Fruit fly (Drosophila melanogaster) whole organism, embryonic: ENCODE data around the gene CG32588.

Experiments
- CG10267 ChIP-seq: fragments of 200-800 bp; sonication (Bioruptor generic); optimal IDR thresholded peaks from 2 replicates; lab custom pipeline; 2018; ENCODE audit warnings: missing biosample characterization, mild to moderate bottlenecking, missing genetic modification characterization, moderate library complexity
- CG12219 ChIP-seq: fragments of 200-800 bp; sonication (Bioruptor generic); optimal IDR thresholded peaks from 3 replicates; lab custom pipeline; 2018; ENCODE audit warnings: missing biosample characterization, mild to moderate bottlenecking, missing genetic modification characterization
- CG12942 ChIP-seq: fragments of 200-800 bp; sonication (Bioruptor generic); optimal IDR thresholded peaks from 3 replicates; lab custom pipeline; 2016; ENCODE audit warnings: missing biosample characterization, missing genetic modification characterization
- CG13775 ChIP-seq: fragments of 200-800 bp; sonication (Bioruptor generic); optimal IDR thresholded peaks from 3 replicates; lab custom pipeline; 2017; ENCODE audit warnings: missing biosample characterization, mild to moderate bottlenecking, missing genetic modification characterization
- CG13894 ChIP-seq: fragments of 200-800 bp; sonication (Bioruptor generic); optimal IDR thresholded peaks from 3 replicates; lab custom pipeline; 2018; ENCODE audit warnings: missing biosample characterization, mild to moderate bottlenecking, missing genetic modification characterization, moderate library complexity
- CG14441 ChIP-seq: fragments of 200-800 bp; sonication (Bioruptor generic); IDR thresholded peaks from 2 replicates; pipeline ENCODE4 v1.3.6; 2022; ENCODE audit warnings: missing biosample characterization, missing genetic modification characterization
- CG14860 ChIP-seq: fragments of 200-800 bp; sonication (Bioruptor generic); IDR thresholded peaks from 3 replicates; pipeline ENCODE4 v1.3.6; 2022; ENCODE audit warnings: missing biosample characterization, missing genetic modification characterization; ENCODE audit not compliant: partially characterized antibody
- CG15011 ChIP-seq: fragments of 200-800 bp; sonication (Bioruptor generic); optimal IDR thresholded peaks from 3 replicates; lab custom pipeline; 2018; ENCODE audit warnings: missing biosample characterization, mild to moderate bottlenecking, missing genetic modification characterization
- CG15601 ChIP-seq: fragments of 200-800 bp; sonication (Bioruptor generic); optimal IDR thresholded peaks from 3 replicates; lab custom pipeline; 2019; ENCODE audit warnings: missing biosample characterization, mild to moderate bottlenecking, missing genetic modification characterization, moderate library complexity
- CG2116 ChIP-seq: fragments of 200-800 bp; sonication (Bioruptor generic); optimal IDR thresholded peaks from 3 replicates; lab custom pipeline; 2018; ENCODE audit warnings: missing biosample characterization, mild to moderate bottlenecking, missing genetic modification characterization
- CG30431 ChIP-seq: fragments of 200-800 bp; sonication (Bioruptor generic); optimal IDR thresholded peaks from 2 replicates; lab custom pipeline; 2017; ENCODE audit warnings: missing biosample characterization, missing genetic modification characterization
- CG31388 ChIP-seq: fragments of 200-800 bp; sonication (Bioruptor generic); optimal IDR thresholded peaks from 2 replicates; lab custom pipeline; 2016; ENCODE audit warnings: missing biosample characterization, missing genetic modification characterization
- CG31441 ChIP-seq: fragments of 200-800 bp; sonication (Bioruptor generic); IDR thresholded peaks from 2 replicates; pipeline ENCODE4 v1.3.6; 2022; ENCODE audit warnings: missing biosample characterization, missing genetic modification characterization
- CG32532 ChIP-seq: fragments of 200-800 bp; sonication (Bioruptor generic); IDR thresholded peaks from 2 replicates; pipeline ENCODE4 v1.3.6; 2022; ENCODE audit warnings: missing biosample characterization, missing genetic modification characterization
- CG6683 ChIP-seq: fragments of 200-800 bp; sonication (Bioruptor generic); optimal IDR thresholded peaks from 2 replicates; lab custom pipeline; 2017; ENCODE audit warnings: missing biosample characterization, mild to moderate bottlenecking, missing genetic modification characterization, missing genetic modification reagents
- CTCF ChIP-seq: fragments of 200-800 bp; sonication (Bioruptor generic); optimal IDR thresholded peaks from 2 replicates; lab custom pipeline; 2017; ENCODE audit warnings: missing biosample characterization, mild to moderate bottlenecking, missing genetic modification characterization, moderate library complexity
- Dek ChIP-seq: fragments of 200-800 bp; sonication (Bioruptor generic); optimal IDR thresholded peaks from 3 replicates; lab custom pipeline; 2019; ENCODE audit warnings: missing biosample characterization, mild to moderate bottlenecking, missing genetic modification characterization, moderate library complexity
- Ets65A ChIP-seq: fragments of 200-800 bp; sonication (Bioruptor generic); peaks from one replicate; lab custom pipeline; 2016; ENCODE audit warnings: missing biosample characterization, missing genetic modification characterization
- Fer2 ChIP-seq: fragments of 200-800 bp; sonication (Bioruptor generic); optimal IDR thresholded peaks from 2 replicates; lab custom pipeline; 2018; ENCODE audit warnings: missing biosample characterization, mild to moderate bottlenecking, missing genetic modification characterization, moderate library complexity
- Gsc ChIP-seq: fragments of 200-800 bp; sonication (Bioruptor generic); IDR thresholded peaks from 2 replicates; pipeline ENCODE4 v1.3.6; 2022; ENCODE audit warnings: missing biosample characterization, missing genetic modification characterization
- HHEX ChIP-seq: fragments of 200-800 bp; sonication (Bioruptor generic); optimal IDR thresholded peaks from 3 replicates; lab custom pipeline; 2017; ENCODE audit warnings: missing biosample characterization, mild to moderate bottlenecking, missing genetic modification characterization, missing genetic modification reagents
- Lim3 ChIP-seq: fragments of 200-800 bp; sonication (Bioruptor generic); IDR thresholded peaks from 2 replicates; pipeline ENCODE4 v1.3.6; 2022; ENCODE audit warnings: missing biosample characterization, missing genetic modification characterization
- Usf ChIP-seq: fragments of 200-800 bp; sonication (Bioruptor generic); optimal IDR thresholded peaks from 2 replicates; lab custom pipeline; 2017; ENCODE audit warnings: missing genotype, missing biosample characterization, missing genetic modification characterization
- YL-1 ChIP-seq: fragments of 200-800 bp; sonication (Bioruptor generic); optimal IDR thresholded peaks from 3 replicates; lab custom pipeline; 2017; ENCODE audit warnings: missing biosample characterization, mild to moderate bottlenecking, missing genetic modification characterization
- abd-A ChIP-seq: fragments of 200-800 bp; sonication (Bioruptor generic); optimal IDR thresholded peaks from 3 replicates; lab custom pipeline; 2019; ENCODE audit warnings: missing biosample characterization, mild to moderate bottlenecking, missing genetic modification characterization, moderate library complexity
- bcd ChIP-seq: fragments of 200-800 bp; sonication (Bioruptor generic); optimal IDR thresholded peaks from 2 replicates; lab custom pipeline; 2017; ENCODE audit warnings: missing biosample characterization, mild to moderate bottlenecking, missing genetic modification characterization
- bowl ChIP-seq: fragments of 200-800 bp; sonication (Bioruptor generic); IDR thresholded peaks from 2 replicates; pipeline ENCODE4 v1.3.6; 2022; ENCODE audit warnings: missing biosample characterization, missing genetic modification characterization
- cas ChIP-seq: fragments of 200-800 bp; sonication (Bioruptor generic); IDR thresholded peaks from 2 replicates; pipeline ENCODE4 v1.3.6; 2022; ENCODE audit warnings: missing biosample characterization, missing genetic modification characterization
- croc ChIP-seq: fragments of 200-800 bp; sonication (Bioruptor generic); conservative IDR thresholded peaks from 3 replicates; pipeline ENCODE4 v1.3.6; 2022; ENCODE audit warnings: missing biosample characterization, missing genetic modification characterization
- dati ChIP-seq: fragments of 200-800 bp; sonication (Bioruptor generic); IDR thresholded peaks from 2 replicates; pipeline ENCODE4 v1.3.6; 2022; ENCODE audit warnings: missing biosample characterization, missing genetic modification characterization
- dmrt99B ChIP-seq: fragments of 200-800 bp; sonication (Bioruptor generic); optimal IDR thresholded peaks from 2 replicates; lab custom pipeline; 2018; ENCODE audit warnings: missing biosample characterization, mild to moderate bottlenecking, missing genetic modification characterization, moderate library complexity
- fd64A ChIP-seq: fragments of 200-800 bp; sonication (Bioruptor generic); optimal IDR thresholded peaks from 3 replicates; lab custom pipeline; 2018; ENCODE audit warnings: missing biosample characterization, mild to moderate bottlenecking, missing genetic modification characterization
- jing ChIP-seq: fragments of 200-800 bp; sonication (Bioruptor generic); optimal IDR thresholded peaks from 2 replicates; lab custom pipeline; 2018; ENCODE audit warnings: missing biosample characterization, mild to moderate bottlenecking, missing genetic modification characterization
- kah ChIP-seq: fragments of 200-800 bp; sonication (Bioruptor generic); optimal IDR thresholded peaks from 2 replicates; lab custom pipeline; 2018; ENCODE audit warnings: missing biosample characterization, mild to moderate bottlenecking, missing genetic modification characterization
- lab ChIP-seq: fragments of 200-800 bp; sonication (Bioruptor generic); optimal IDR thresholded peaks from 3 replicates; lab custom pipeline; 2017; ENCODE audit warnings: missing biosample characterization, missing genetic modification characterization, mild to moderate bottlenecking, moderate library complexity, missing genetic modification reagents
- odd ChIP-seq: fragments of 200-800 bp; sonication (Bioruptor generic); optimal IDR thresholded peaks from 2 replicates; lab custom pipeline; 2017; ENCODE audit warnings: missing biosample characterization, mild to moderate bottlenecking, missing genetic modification characterization
- schlank ChIP-seq: fragments of 200-800 bp; sonication (Bioruptor generic); optimal IDR thresholded peaks from 2 replicates; lab custom pipeline; 2018; ENCODE audit warnings: missing biosample characterization, mild to moderate bottlenecking, missing genetic modification characterization
- sens-2 ChIP-seq: fragments of 200-800 bp; sonication (Bioruptor generic); IDR thresholded peaks from 2 replicates; pipeline ENCODE4 v1.3.6; 2022; ENCODE audit warnings: missing biosample characterization, missing genetic modification characterization
- unpg ChIP-seq: fragments of 200-800 bp; sonication (Bioruptor generic); optimal IDR thresholded peaks from 3 replicates; lab custom pipeline; 2018; ENCODE audit warnings: missing biosample characterization, mild to moderate bottlenecking, missing genetic modification characterization, moderate library complexity
- vfl ChIP-seq: fragments of 200-800 bp; sonication (Bioruptor generic); optimal IDR thresholded peaks from 2 replicates; lab custom pipeline; 2016; ENCODE audit warnings: missing biosample characterization, missing genetic modification characterization

CG32588 gene

DNA sequence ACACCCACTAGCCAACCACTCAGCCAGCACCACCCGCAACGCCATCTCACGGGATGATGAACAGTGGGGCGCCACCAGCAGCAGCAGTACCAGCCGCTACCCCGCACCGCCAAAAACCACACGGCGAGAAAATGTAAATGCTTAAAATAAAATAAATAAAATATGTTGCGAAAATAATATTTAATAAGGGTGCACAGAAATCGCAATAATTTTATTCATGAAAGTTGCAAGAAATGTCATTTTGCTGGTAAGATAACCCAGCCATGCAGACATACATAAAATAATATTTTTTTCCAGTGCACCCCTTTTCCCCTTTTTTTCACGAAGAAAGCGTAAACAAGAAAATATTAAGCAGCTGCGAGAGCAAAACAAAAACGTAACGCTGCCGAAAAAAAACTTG, 9.6 kb upstream of the CG32588 start (continued):
- TF ChIP-seq fd64A (GFP tag; lab: Kevin White, UChicago): no peak
- peak; percentile 36 for TF ChIP-seq CG12942 (GFP tag; lab: Kevin White, UChicago)
- no peak for TF ChIP-seq schlank (tag; lab: Kevin White, UChicago)
- peak; percentile 69 for TF ChIP-seq CG14441 (GFP tag; lab: Robert Waterston, UW)
- TF ChIP-seq CG13775 (GFP tag; lab: Kevin White, UChicago): peak; percentile 51
- TF ChIP-seq dati (GFP tag; lab: Robert Waterston, UW): no peak
- TF ChIP-seq croc: peak; percentile 29; the same call in 1 of the 3 replicates
- peak; percentile 71 for TF ChIP-seq unpg (GFP tag; lab: Kevin White, UChicago)
- TF ChIP-seq CG15011 (GFP tag; lab: Kevin White, UChicago): peak; percentile 35
- peak; percentile 78 for TF ChIP-seq dmrt99B (tag; lab: Kevin White, UChicago)
- peak; percentile 53 for TF ChIP-seq HHEX (GFP tag; lab: Kevin White, UChicago)
- peak; percentile 61 for TF ChIP-seq Dek
- peak; percentile 15 for TF ChIP-seq vfl
- peak; percentile 21 for TF ChIP-seq odd (GFP tag; lab: Kevin White, UChicago)
- TF ChIP-seq YL-1 (GFP tag; lab: Kevin White, UChicago): no peak
- peak; percentile 66 for TF ChIP-seq CG31441
- peak; percentile 54; the same call in 1 of the 2 replicates for TF ChIP-seq CG32532 (GFP tag; lab: Robert Waterston, UW)
- peak; percentile 30 for TF ChIP-seq CG15601
- 0 out of 2 replicates have a peak, but pooled peaks have one; percentile 16 for TF ChIP-seq Lim3 (GFP tag; lab: Robert Waterston, UW)
- TF ChIP-seq Fer2: peak; percentile 52
- peak; percentile 86 for TF ChIP-seq lab (GFP tag; lab: Kevin White, UChicago)
- peak; percentile 39 for TF ChIP-seq CG10267
- TF ChIP-seq jing (GFP tag; lab: Kevin White, UChicago): peak; percentile 11
- TF ChIP-seq CG6683: peak; percentile 44
- TF ChIP-seq CG31388 (GFP tag; lab: Kevin White, UChicago): no peak
- TF ChIP-seq sens-2 (GFP tag; lab: Robert Waterston, UW): no peak
- TF ChIP-seq cas: no peak
- TF ChIP-seq CG12219: peak; percentile 18

dm6 chrX:15210086-15210485, 3.6 kb upstream of the CG32588 start, which contains the start of gene CG5662:
CG5662 (plus strand) TSS chrX:15210386.
- TF ChIP-seq CG30431 (GFP tag; lab: Kevin White, UChicago) (no peak), Usf (no peak)

- TF ChIP-seq Ets65A (GFP tag; lab: Kevin White, UChicago) (peak; percentile 33), CG2116 (no peak), CTCF (peak; percentile 75), bcd (no peak)
These were observed 2.8 kb downstream of the CG32588 start for dm6 chrX:15203634-15204033.

dm6 chrX:15199845-15200432, 6.5 kb downstream of the CG32588 start:
- TF ChIP-seq bowl (GFP tag; lab: Robert Waterston, UW): no peak
- TF ChIP-seq abd-A (tag; lab: Kevin White, UChicago): peak; percentile 93
- no peak for TF ChIP-seq Gsc (GFP tag; lab: Robert Waterston, UW)
- TF ChIP-seq CG14860 (GFP tag; lab: Robert Waterston, UW): no peak
- TF ChIP-seq CG13894 (tag; lab: Kevin White, UChicago): peak; percentile 54
- TF ChIP-seq croc: no peak
- TF ChIP-seq kah: no peak
- TF ChIP-seq, all 482 proteins: peak for 2
